Worm (Caenorhabditis elegans) whole organism, L4/young adult: ENCODE results near the gene hdl-2.

ENCODE experiments used
- W03F9.2 ChIP-seq: fragments of 150-350 bp; optimal IDR thresholded peaks from 2 replicates; lab custom pipeline; 2014; ENCODE audit warnings: missing biosample characterization, missing genetic modification characterization
- dao-5 ChIP-seq: sonication (generic microtip); optimal IDR thresholded peaks from 2 replicates; lab custom pipeline; 2016; ENCODE audit warnings: missing genotype, missing genetic modification characterization, moderate library complexity, missing compliant biosample characterization
- him-1 ChIP-seq: sonication (generic microtip); optimal IDR thresholded peaks from 2 replicates; lab custom pipeline; 2016; ENCODE audit warnings: missing genotype, missing genetic modification reagents, missing genetic modification characterization, missing compliant biosample characterization

DNA sequence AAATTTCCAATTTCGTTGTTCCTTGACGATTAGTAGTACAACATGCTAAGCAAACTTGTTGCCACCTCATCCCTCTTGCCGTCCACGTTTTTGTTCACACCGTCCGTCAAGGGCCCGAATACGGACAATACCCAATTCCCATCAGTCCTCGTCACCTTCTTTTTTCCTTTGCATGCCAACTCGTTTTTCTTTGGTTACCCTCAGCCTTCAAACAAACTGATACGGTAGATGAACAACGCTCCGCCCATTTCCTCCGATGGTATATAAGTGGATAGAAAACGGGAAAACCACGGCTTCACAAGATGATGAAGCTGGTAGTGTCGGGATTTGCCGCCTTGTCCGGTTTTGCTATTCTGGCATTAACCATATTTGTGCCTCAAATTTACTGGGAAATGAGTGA is 26.0 kb upstream of the hdl-2 start, which contains the start of gene col-118:
- TF ChIP-seq W03F9.2 (tag; lab: Kevin White, UChicago) (no peak), dao-5 (tag; lab: Kevin White, UChicago) (no peak), him-1 (tag; lab: Kevin White, UChicago) (no peak)
